Fruit fly (Drosophila melanogaster) S2 (cell line): ENCODE results near the gene Wwox.

Source experiments
- CG8478 ChIP-seq: fragments of >200 bp; optimal IDR thresholded peaks from 2 replicates; lab custom pipeline; 2018
- CTCF ChIP-seq, 2 experiments: fragments of >200 bp; optimal IDR thresholded peaks; 2 replicates each; lab custom pipeline; 2018

DNA sequence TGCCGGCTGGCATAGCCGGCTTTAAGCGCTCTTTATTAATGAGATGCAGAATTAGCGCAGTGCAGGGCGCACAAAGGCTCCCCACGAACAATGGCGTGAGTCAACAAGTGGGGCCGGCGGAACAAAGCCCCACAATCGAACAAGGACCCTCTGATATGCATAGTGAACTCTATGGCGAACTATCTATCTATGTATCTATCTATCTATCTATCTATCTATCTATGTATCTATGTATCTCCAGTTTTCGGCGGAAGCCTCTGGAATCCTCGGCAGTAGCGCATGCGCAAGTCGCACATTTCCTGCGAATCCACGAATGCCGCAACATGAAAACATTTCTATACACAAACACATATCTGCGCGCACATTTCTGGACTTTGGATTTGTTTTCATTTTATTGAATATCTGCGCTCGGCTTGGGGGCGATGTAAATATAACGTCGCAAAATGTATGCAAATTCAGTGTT, 3.5 kb downstream of the Wwox start:
- no peak for TF ChIP-seq CTCF (optimal IDR thresholded peaks at IDR 0.05; lab: Kevin White, UChicago)
- TF ChIP-seq CG8478 = no peak
